Fruit fly (Drosophila melanogaster): ENCODE data around the gene CG31637.

DNA sequence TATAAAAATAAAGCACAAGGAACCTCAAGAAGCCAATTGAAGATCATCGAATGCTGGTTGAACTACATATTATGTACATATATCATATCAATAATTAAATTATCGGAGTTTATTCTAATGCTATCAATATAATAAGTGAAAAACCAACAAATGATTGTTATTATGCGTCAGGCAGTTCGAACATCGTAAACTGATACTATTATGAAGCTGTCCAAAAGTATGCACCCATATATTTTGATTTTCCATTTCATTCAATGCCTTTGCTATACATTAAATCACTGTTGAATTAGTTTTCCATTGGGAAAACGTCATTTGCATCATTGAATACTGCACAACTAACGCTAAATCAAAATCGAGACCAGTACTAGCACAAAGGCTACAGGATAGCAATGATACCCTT is 53.9 kb downstream of the CG31637 start:
- no peak for TF ChIP-seq usp (GFP tag; optimal IDR thresholded peaks at IDR 0.05)
- no peak for TF ChIP-seq EcR (GFP tag; optimal IDR thresholded peaks at IDR 0.05)
- no peak for TF ChIP-seq CG8478 (optimal IDR thresholded peaks at IDR 0.05)
- TF ChIP-seq pan (optimal IDR thresholded peaks at IDR 0.05), result no peak
- TF ChIP-seq Dll (optimal IDR thresholded peaks at IDR 0.05), result no peak

Data from whole organism.